Fruit fly (Drosophila melanogaster) whole organism, embryonic: Measurements from ENCODE around the gene CG5068.

ENCODE experiments used
- Aef1 ChIP-seq: fragments of 200-800 bp; sonication (Bioruptor generic); IDR thresholded peaks from 3 replicates; pipeline ENCODE4 v1.3.6; 2022; ENCODE audit warnings: missing biosample characterization, missing genetic modification characterization
- Bteb2 ChIP-seq: fragments of 200-800 bp; sonication (Bioruptor generic); optimal IDR thresholded peaks from 2 replicates; lab custom pipeline; 2016; ENCODE audit warnings: missing biosample characterization, missing genetic modification characterization
- CG12219 ChIP-seq: fragments of 200-800 bp; sonication (Bioruptor generic); optimal IDR thresholded peaks from 3 replicates; lab custom pipeline; 2018; ENCODE audit warnings: missing biosample characterization, mild to moderate bottlenecking, missing genetic modification characterization
- CG13123 ChIP-seq: fragments of 200-800 bp; sonication (Bioruptor generic); optimal IDR thresholded peaks from 2 replicates; lab custom pipeline; 2016; ENCODE audit warnings: missing biosample characterization, missing genetic modification characterization
- CG14441 ChIP-seq: fragments of 200-800 bp; sonication (Bioruptor generic); IDR thresholded peaks from 2 replicates; pipeline ENCODE4 v1.3.6; 2022; ENCODE audit warnings: missing biosample characterization, missing genetic modification characterization
- CG15073 ChIP-seq: fragments of 200-800 bp; sonication (Bioruptor generic); optimal IDR thresholded peaks from 2 replicates; lab custom pipeline; 2016; ENCODE audit warnings: missing biosample characterization, missing genetic modification characterization
- CG17385 ChIP-seq: fragments of 200-800 bp; sonication (Bioruptor generic); optimal IDR thresholded peaks from 3 replicates; lab custom pipeline; 2018; ENCODE audit warnings: missing biosample characterization, mild to moderate bottlenecking, missing genetic modification characterization
- CG18599 ChIP-seq: fragments of 200-800 bp; sonication (Bioruptor generic); optimal IDR thresholded peaks from 3 replicates; lab custom pipeline; 2017; ENCODE audit warnings: missing biosample characterization, missing genetic modification characterization, mild to moderate bottlenecking, moderate library complexity, missing genetic modification reagents
- CG18619 ChIP-seq: fragments of 200-800 bp; sonication (Bioruptor generic); optimal IDR thresholded peaks from 3 replicates; lab custom pipeline; 2017; ENCODE audit warnings: missing biosample characterization, mild to moderate bottlenecking, missing genetic modification characterization
- CG2116 ChIP-seq: fragments of 200-800 bp; sonication (Bioruptor generic); optimal IDR thresholded peaks from 3 replicates; lab custom pipeline; 2018; ENCODE audit warnings: missing biosample characterization, mild to moderate bottlenecking, missing genetic modification characterization
- CG2678 ChIP-seq: fragments of 200-800 bp; sonication (Bioruptor generic); optimal IDR thresholded peaks from 3 replicates; lab custom pipeline; 2019; ENCODE audit warnings: missing biosample characterization, mild to moderate bottlenecking, missing genetic modification characterization, moderate library complexity
- CG2889 ChIP-seq: fragments of 200-800 bp; sonication (Bioruptor generic); IDR thresholded peaks from 3 replicates; pipeline ENCODE4 v1.3.6; 2022; ENCODE audit warnings: missing biosample characterization, missing genetic modification characterization
- CG30020 ChIP-seq: fragments of 200-800 bp; optimal IDR thresholded peaks from 2 replicates; lab custom pipeline; 2019; ENCODE audit warnings: missing biosample characterization, mild to moderate bottlenecking, missing genetic modification characterization, moderate library complexity
- CG7372 ChIP-seq: fragments of 200-800 bp; sonication (Bioruptor generic); IDR thresholded peaks from 2 replicates; pipeline ENCODE4 v1.3.6; 2022; ENCODE audit warnings: missing biosample characterization, missing genetic modification characterization
- CG7839 ChIP-seq: fragments of 200-800 bp; sonication (Bioruptor generic); optimal IDR thresholded peaks from 3 replicates; lab custom pipeline; 2018; ENCODE audit warnings: missing biosample characterization, mild to moderate bottlenecking, missing genetic modification characterization, moderate library complexity
- CG7928 ChIP-seq: fragments of 200-800 bp; sonication (Bioruptor generic); optimal IDR thresholded peaks from 2 replicates; lab custom pipeline; 2017; ENCODE audit warnings: missing biosample characterization, mild to moderate bottlenecking, missing genetic modification characterization
- CG8924 ChIP-seq: fragments of 200-800 bp; optimal IDR thresholded peaks from 3 replicates; lab custom pipeline; 2019; ENCODE audit warnings: missing biosample characterization, mild to moderate bottlenecking, missing genetic modification characterization, moderate library complexity
- CG9876 ChIP-seq: fragments of 200-800 bp; sonication (Bioruptor generic); optimal IDR thresholded peaks from 2 replicates; lab custom pipeline; 2016; ENCODE audit warnings: missing biosample characterization, missing genetic modification characterization
- CHES-1-like ChIP-seq: fragments of 200-800 bp; sonication (Bioruptor generic); optimal IDR thresholded peaks from 2 replicates; lab custom pipeline; 2016; ENCODE audit warnings: missing biosample characterization, missing genetic modification characterization
- CkIIα-i1 ChIP-seq: fragments of 200-800 bp; sonication (Bioruptor generic); IDR thresholded peaks from 2 replicates; pipeline ENCODE4 v1.3.6; 2022; ENCODE audit warnings: missing biosample characterization, missing genetic modification characterization
- Dll ChIP-seq: fragments of 200-800 bp; sonication (Bioruptor generic); IDR thresholded peaks from 4 replicates; pipeline ENCODE4 v1.3.6; 2022; ENCODE audit warnings: missing biosample characterization, missing genetic modification characterization; ENCODE audit not compliant: partially characterized antibody
- Drgx ChIP-seq: fragments of 200-800 bp; sonication (Bioruptor generic); IDR thresholded peaks from 2 replicates; pipeline ENCODE4 v1.3.6; 2022; ENCODE audit warnings: missing biosample characterization, missing genetic modification characterization
- GATAe ChIP-seq: fragments of 200-800 bp; sonication (Bioruptor generic); conservative IDR thresholded peaks from 2 replicates; pipeline ENCODE4 v1.3.6; 2022; ENCODE audit warnings: missing biosample characterization, missing genetic modification characterization
- HLHmδ ChIP-seq: fragments of 200-800 bp; sonication (Bioruptor generic); optimal IDR thresholded peaks from 2 replicates; lab custom pipeline; 2018; ENCODE audit warnings: missing biosample characterization, mild to moderate bottlenecking, missing genetic modification characterization, moderate library complexity
- Hmr ChIP-seq: fragments of 200-800 bp; sonication (Bioruptor generic); optimal IDR thresholded peaks from 3 replicates; lab custom pipeline; 2017; ENCODE audit warnings: mild to moderate bottlenecking, missing biosample characterization, missing genetic modification reagents, missing genetic modification characterization
- Lhr ChIP-seq: fragments of 200-800 bp; sonication (Bioruptor generic); optimal IDR thresholded peaks from 3 replicates; lab custom pipeline; 2017; ENCODE audit warnings: mild to moderate bottlenecking, missing biosample characterization, missing genetic modification reagents, missing genetic modification characterization
- Meics ChIP-seq: fragments of 200-800 bp; sonication (Bioruptor generic); optimal IDR thresholded peaks from 2 replicates; lab custom pipeline; 2017; ENCODE audit warnings: missing biosample characterization, mild to moderate bottlenecking, missing genetic modification characterization
- Myb ChIP-seq: fragments of 200-800 bp; sonication (Bioruptor generic); optimal IDR thresholded peaks from 2 replicates; lab custom pipeline; 2016; ENCODE audit warnings: missing biosample characterization, missing genetic modification characterization
- PHDP ChIP-seq: fragments of 200-800 bp; sonication (Bioruptor generic); optimal IDR thresholded peaks from 3 replicates; lab custom pipeline; 2018; ENCODE audit warnings: missing biosample characterization, mild to moderate bottlenecking, missing genetic modification characterization, moderate library complexity
- Scr ChIP-seq: fragments of 200-800 bp; sonication (Bioruptor generic); IDR thresholded peaks from 2 replicates; pipeline ENCODE4 v1.3.6; 2022; ENCODE audit warnings: missing biosample characterization, missing genetic modification characterization; ENCODE audit not compliant: partially characterized antibody
- Sry-β ChIP-seq: fragments of 200-800 bp; sonication (Bioruptor generic); optimal IDR thresholded peaks from 2 replicates; lab custom pipeline; 2018; ENCODE audit warnings: missing biosample characterization, mild to moderate bottlenecking, missing genetic modification characterization, moderate library complexity
- ac ChIP-seq: fragments of 200-800 bp; sonication (Bioruptor generic); optimal IDR thresholded peaks from 3 replicates; lab custom pipeline; 2017; ENCODE audit warnings: missing biosample characterization, mild to moderate bottlenecking, missing genetic modification characterization
- emc ChIP-seq: fragments of 200-800 bp; sonication (Bioruptor generic); optimal IDR thresholded peaks from 2 replicates; lab custom pipeline; 2016; ENCODE audit warnings: missing biosample characterization, missing genetic modification characterization
- fd64A ChIP-seq: fragments of 200-800 bp; sonication (Bioruptor generic); optimal IDR thresholded peaks from 3 replicates; lab custom pipeline; 2018; ENCODE audit warnings: missing biosample characterization, mild to moderate bottlenecking, missing genetic modification characterization
- fru ChIP-seq: fragments of >200 bp; optimal IDR thresholded peaks from 2 replicates; lab custom pipeline; 2017
- lmd ChIP-seq: fragments of 200-800 bp; sonication (Bioruptor generic); IDR thresholded peaks from 2 replicates; pipeline ENCODE4 v1.3.6; 2022; ENCODE audit warnings: missing biosample characterization, missing genetic modification characterization
- lola ChIP-seq, 3 experiments: fragments of >200 bp in 2 of 3; fragments of 200-800 bp in 1 of 3; sonication (Bioruptor generic) in 1 of 3; optimal IDR thresholded peaks; 2 replicates each; lab custom pipeline; 2017 to 2019; ENCODE audit warnings: missing biosample characterization in 3 of 3, missing genetic modification characterization in 3 of 3, mild to moderate bottlenecking in 1 of 3, moderate library complexity in 1 of 3
- mld ChIP-seq: fragments of 200-800 bp; sonication (Bioruptor generic); IDR thresholded peaks from 3 replicates; pipeline ENCODE4 v1.3.6; 2022; ENCODE audit warnings: missing biosample characterization, missing genetic modification characterization; ENCODE audit not compliant: partially characterized antibody
- nerfin-1 ChIP-seq: fragments of 200-800 bp; sonication (Bioruptor generic); optimal IDR thresholded peaks from 3 replicates; lab custom pipeline; 2019; ENCODE audit warnings: missing biosample characterization, mild to moderate bottlenecking, missing genetic modification characterization, moderate library complexity
- otp ChIP-seq: fragments of 200-800 bp; sonication (Bioruptor generic); IDR thresholded peaks from 3 replicates; pipeline ENCODE4, ENCODE4 v1.3.6; 2022; ENCODE audit warnings: missing biosample characterization, missing genetic modification characterization
- pfk ChIP-seq: fragments of 200-800 bp; sonication (Bioruptor generic); optimal IDR thresholded peaks from 2 replicates; lab custom pipeline; 2018; ENCODE audit warnings: missing biosample characterization, mild to moderate bottlenecking, missing genetic modification characterization, moderate library complexity
- phol ChIP-seq: fragments of 200-800 bp; sonication (Bioruptor generic); optimal IDR thresholded peaks from 3 replicates; lab custom pipeline; 2018; ENCODE audit warnings: missing biosample characterization, mild to moderate bottlenecking, missing genetic modification characterization, moderate library complexity
- schlank ChIP-seq: fragments of 200-800 bp; sonication (Bioruptor generic); optimal IDR thresholded peaks from 2 replicates; lab custom pipeline; 2018; ENCODE audit warnings: missing biosample characterization, mild to moderate bottlenecking, missing genetic modification characterization
- sens ChIP-seq: fragments of 200-800 bp; sonication (Bioruptor generic); peaks from one replicate; lab custom pipeline; 2016; ENCODE audit warnings: missing biosample characterization, missing genetic modification characterization
- sens-2 ChIP-seq: fragments of 200-800 bp; sonication (Bioruptor generic); IDR thresholded peaks from 2 replicates; pipeline ENCODE4 v1.3.6; 2022; ENCODE audit warnings: missing biosample characterization, missing genetic modification characterization
- slp2 ChIP-seq: fragments of 200-800 bp; sonication (Bioruptor generic); optimal IDR thresholded peaks from 2 replicates; lab custom pipeline; 2016; ENCODE audit warnings: missing biosample characterization, missing genetic modification characterization
- usp ChIP-seq: fragments of >200 bp; optimal IDR thresholded peaks from 2 replicates; lab custom pipeline; 2017; ENCODE audit warnings: missing biosample characterization, missing genetic modification characterization
- zen ChIP-seq: fragments of 200-800 bp; sonication (Bioruptor generic); optimal IDR thresholded peaks from 3 replicates; lab custom pipeline; 2018; ENCODE audit warnings: missing biosample characterization, mild to moderate bottlenecking, missing genetic modification characterization, moderate library complexity
- zfh1 ChIP-seq: fragments of 200-800 bp; sonication (Bioruptor generic); IDR thresholded peaks from 3 replicates; pipeline ENCODE4 v1.3.6; 2022; ENCODE audit warnings: missing biosample characterization, missing genetic modification characterization

CG5068 gene

DNA sequence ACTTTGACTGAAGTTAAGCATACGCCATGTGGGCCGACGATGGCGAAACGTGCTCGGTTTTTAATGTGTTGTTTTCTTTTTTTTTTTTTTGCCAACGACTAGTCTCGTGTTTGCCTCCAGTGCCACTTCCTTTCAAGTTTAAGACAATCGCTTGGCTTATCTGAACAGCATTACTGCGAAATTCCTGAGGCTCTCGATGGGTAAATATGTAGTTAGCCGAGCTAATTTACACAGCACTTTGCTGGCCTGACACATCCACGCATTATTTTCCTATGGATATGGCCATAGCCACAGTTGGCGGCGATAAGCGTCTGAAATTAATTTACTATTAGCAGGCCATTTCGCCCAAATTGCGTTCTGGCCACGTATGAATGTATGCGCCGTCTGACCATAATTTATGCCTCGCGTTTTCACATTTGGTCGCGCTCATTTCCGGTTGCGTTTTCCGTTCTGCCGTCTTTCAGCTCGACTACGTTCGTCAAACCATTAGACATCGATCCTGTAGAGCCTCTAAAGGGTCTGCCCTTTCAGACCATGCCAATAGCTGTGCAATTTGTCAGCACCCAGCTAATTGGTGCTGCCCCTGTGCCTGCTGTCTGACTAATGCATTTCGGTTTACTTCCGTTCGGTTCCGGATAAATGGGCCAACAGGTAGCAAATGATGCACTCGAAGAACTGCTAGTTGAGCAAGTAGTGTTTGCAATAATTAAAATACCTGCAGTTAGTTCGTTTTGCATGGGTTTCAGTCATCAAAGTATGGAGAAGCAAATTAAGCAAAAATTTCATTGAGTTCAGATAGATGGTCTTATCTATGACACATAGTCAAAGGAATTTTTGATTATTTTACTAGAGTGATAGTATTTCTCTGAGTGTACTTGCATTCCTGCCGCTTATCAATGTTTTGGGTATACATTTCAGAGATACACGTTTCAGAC, 34.2 kb downstream of the CG5068 start:
- TF ChIP-seq CG7839 = no peak
- TF ChIP-seq CG18599 (GFP tag; lab: Kevin White, UChicago) = peak; percentile 50
- TF ChIP-seq CG7928 (GFP tag; lab: Kevin White, UChicago) = no peak
- no peak for TF ChIP-seq Meics (GFP tag; lab: Kevin White, UChicago)
- no peak for TF ChIP-seq sens-2 (GFP tag; lab: Robert Waterston, UW)
- no peak for TF ChIP-seq CG13123 (GFP tag; lab: Kevin White, UChicago)
- no peak for TF ChIP-seq Drgx (GFP tag; lab: Robert Waterston, UW)
- TF ChIP-seq ac = peak; percentile 27
- no peak for TF ChIP-seq usp (GFP tag; lab: Kevin White, UChicago)
- no peak for TF ChIP-seq CG12219 (GFP tag; lab: Kevin White, UChicago)
- no peak for TF ChIP-seq HLHmδ
- peak; percentile 98 for TF ChIP-seq zen (tag; lab: Kevin White, UChicago)
- TF ChIP-seq CG7372 = 0 out of 2 replicates have a peak, but pooled peaks have one; percentile 15
- no peak for TF ChIP-seq CG14441
- TF ChIP-seq lola (GFP tag; optimal IDR thresholded peaks at IDR 0.05; lab: Kevin White, UChicago) = peak in 1 of 3 experiments; percentile 28
- no peak for TF ChIP-seq CG18619 (GFP tag; lab: Kevin White, UChicago)
- no peak for TF ChIP-seq Lhr (GFP tag; lab: Kevin White, UChicago)
- TF ChIP-seq CG9876 (GFP tag; lab: Kevin White, UChicago) = no peak
- no peak for TF ChIP-seq otp (GFP tag; lab: Robert Waterston, UW)
- TF ChIP-seq zfh1 (GFP tag; lab: Robert Waterston, UW) = peak; percentile 50; the same call in 1 of the 3 replicates
- TF ChIP-seq mld (GFP tag; lab: Robert Waterston, UW) = no peak
- no peak for TF ChIP-seq fru (lab: Kevin White, UChicago)
- no peak for TF ChIP-seq slp2 (GFP tag; lab: Kevin White, UChicago)
- TF ChIP-seq CG2678 (tag; lab: Kevin White, UChicago) = peak; percentile 16
- TF ChIP-seq GATAe (GFP tag; lab: Robert Waterston, UW) = no peak
- no peak for TF ChIP-seq Sry-β (GFP tag; lab: Kevin White, UChicago)
- TF ChIP-seq CG17385 (GFP tag; lab: Kevin White, UChicago) = no peak
- no peak for TF ChIP-seq CG2116 (GFP tag; lab: Kevin White, UChicago)
- peak; percentile 0 for TF ChIP-seq schlank (tag; lab: Kevin White, UChicago)
- TF ChIP-seq CG15073 (GFP tag; lab: Kevin White, UChicago) = no peak
- TF ChIP-seq lmd (GFP tag; lab: Robert Waterston, UW) = 0 out of 2 replicates have a peak, but pooled peaks have one; percentile 6
- TF ChIP-seq Myb (GFP tag; lab: Kevin White, UChicago) = no peak
- no peak for TF ChIP-seq Bteb2 (GFP tag; lab: Kevin White, UChicago)
- no peak for TF ChIP-seq CG8924 (tag; lab: Kevin White, UChicago)
- no peak for TF ChIP-seq emc (GFP tag; lab: Kevin White, UChicago)
- TF ChIP-seq phol (tag; lab: Kevin White, UChicago) = no peak
- no peak for TF ChIP-seq CHES-1-like
- TF ChIP-seq nerfin-1 (tag; lab: Kevin White, UChicago) = no peak
- no peak for TF ChIP-seq CkIIα-i1
- no peak for TF ChIP-seq PHDP
- no peak for TF ChIP-seq CG2889 (GFP tag; lab: Robert Waterston, UW)
- TF ChIP-seq CG30020 (tag; lab: Kevin White, UChicago) = no peak
- TF ChIP-seq sens = peak; percentile 11
- TF ChIP-seq Aef1 (GFP tag; lab: Robert Waterston, UW) = no peak
- TF ChIP-seq Dll (GFP tag; lab: Robert Waterston, UW) = no peak
- no peak for TF ChIP-seq Scr (GFP tag; lab: Robert Waterston, UW)
- peak; percentile 34 for TF ChIP-seq Hmr (GFP tag; lab: Kevin White, UChicago)
- no peak for TF ChIP-seq fd64A (GFP tag; lab: Kevin White, UChicago)
- TF ChIP-seq pfk (GFP tag; lab: Kevin White, UChicago) = no peak
